Worm (Caenorhabditis elegans): ENCODE measurements around the gene ZK1240.9.

- TF ChIP-seq cog-1 (tag; optimal IDR thresholded peaks at IDR 0.05) (no peak), klf-2 (GFP tag; conservative IDR thresholded peaks at IDR 0.05) (no peak), ztf-23 (GFP tag; IDR thresholded peaks at IDR 0.05) (no peak), flt-1 (GFP tag; IDR thresholded peaks at IDR 0.05) (no peak), ztf-29 (GFP tag; IDR thresholded peaks at IDR 0.05) (no peak), tab-1 (GFP tag; IDR thresholded peaks at IDR 0.05) (no peak), ref-1 (GFP tag; conservative IDR thresholded peaks at IDR 0.05) (no peak), T22C8.4 (GFP tag; IDR thresholded peaks at IDR 0.05) (no peak), med-1 (GFP tag; optimal IDR thresholded peaks at IDR 0.05; ENCODE audit: insufficient read depth) (no peak)
These were observed 28.5 kb upstream of the ZK1240.9 start for ce11 chrII:2289441-2289840.
